Worm (Caenorhabditis elegans) whole organism, late embryonic: ENCODE data around the gene Y43F8C.7.

Experiments
- fkh-10 ChIP-seq: fragments of 150-350 bp; optimal IDR thresholded peaks from 2 replicates; lab custom pipeline; 2014; ENCODE audit warnings: missing biosample characterization, missing genetic modification reagents, missing genetic modification characterization
- madf-2 ChIP-seq: sonication (generic microtip); optimal IDR thresholded peaks from 2 replicates; lab custom pipeline; 2017; ENCODE audit warnings: missing genetic modification characterization, missing compliant biosample characterization
- pha-4 ChIP-seq: fragments of 150-350 bp; optimal IDR thresholded peaks from 2 replicates; lab custom pipeline; 2018; ENCODE audit warnings: missing biosample characterization, missing genetic modification reagents, missing genetic modification characterization
- pqm-1 ChIP-seq: sonication (generic microtip); optimal IDR thresholded peaks from 2 replicates; lab custom pipeline; 2016; ENCODE audit warnings: missing genetic modification characterization, missing compliant biosample characterization

DNA sequence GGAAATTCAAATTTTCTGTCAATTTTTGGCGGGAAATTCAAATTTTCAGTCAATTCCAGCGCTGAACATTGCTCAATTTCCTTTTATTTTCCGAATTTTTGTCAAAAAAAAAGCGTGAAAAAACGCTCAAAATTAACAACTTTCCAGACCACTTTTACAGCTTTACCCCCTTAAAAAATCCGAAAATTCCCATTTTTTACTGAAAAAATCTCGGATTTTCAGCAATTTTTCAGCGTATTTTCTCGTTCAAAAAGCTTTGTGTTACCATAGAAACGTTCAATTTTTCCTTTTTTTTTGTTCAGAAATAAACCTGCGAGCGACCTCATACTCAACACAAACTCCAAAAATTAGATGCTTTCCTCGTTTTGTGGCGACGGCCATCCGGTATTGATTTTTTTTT lies 30.7 kb upstream of the Y43F8C.7 start, which contains the start of gene mrp-7:
- TF ChIP-seq pqm-1 (tag; lab: Kevin White, UChicago) (no peak), madf-2 (tag; lab: Kevin White, UChicago) (no peak), pha-4 (tag; lab: Kevin White, UChicago) (no peak), fkh-10 (GFP tag; lab: Kevin White, UChicago) (no peak)
